Fruit fly (Drosophila melanogaster) S2 (cell line): Measurements from ENCODE around the gene CG31687.

Source experiments
- CG8478 ChIP-seq: fragments of >200 bp; optimal IDR thresholded peaks from 2 replicates; lab custom pipeline; 2018
- CTCF ChIP-seq, 2 experiments: fragments of >200 bp; optimal IDR thresholded peaks; 2 replicates each; lab custom pipeline; 2018

DNA sequence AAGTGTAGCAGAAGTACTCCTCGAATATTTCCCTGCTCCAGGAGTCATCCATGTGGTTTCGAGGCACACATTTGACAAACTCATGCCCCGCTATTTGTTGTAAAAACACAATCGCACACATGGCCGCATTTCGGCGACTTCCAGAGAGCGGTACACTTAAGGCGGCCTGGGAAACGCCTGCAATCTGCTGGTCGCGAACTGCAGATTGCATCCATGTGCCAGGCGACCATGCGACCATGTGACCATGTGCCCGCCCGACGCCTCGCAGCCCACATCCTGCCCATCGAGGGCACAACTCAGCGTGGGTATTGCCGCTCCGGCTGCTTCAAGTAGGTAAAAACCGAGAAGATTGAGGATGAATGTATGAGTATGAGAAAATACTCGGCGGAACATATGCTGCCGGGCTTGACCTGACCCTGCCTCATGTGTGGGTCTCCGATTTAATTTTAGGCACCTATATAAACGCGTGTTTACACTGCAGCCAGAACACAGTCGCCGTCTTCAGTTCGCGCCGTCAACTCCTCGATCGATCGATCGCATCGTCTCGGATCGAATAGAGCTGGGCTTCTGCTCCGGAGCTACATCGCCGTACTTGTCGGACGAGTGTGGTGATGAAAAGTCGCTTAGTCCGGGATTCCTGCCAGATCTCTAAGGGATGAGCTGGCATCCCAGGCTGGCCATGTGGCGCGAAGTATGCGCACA lies 36.2 kb downstream of the CG31687 start:
- TF ChIP-seq CTCF (optimal IDR thresholded peaks at IDR 0.05; lab: Kevin White, UChicago) (no peak), CG8478 (lab: Kevin White, UChicago) (no peak)
